Worm (Caenorhabditis elegans): ENCODE measurements around the gene F55G7.1.

Gene F55G7.1

DNA sequence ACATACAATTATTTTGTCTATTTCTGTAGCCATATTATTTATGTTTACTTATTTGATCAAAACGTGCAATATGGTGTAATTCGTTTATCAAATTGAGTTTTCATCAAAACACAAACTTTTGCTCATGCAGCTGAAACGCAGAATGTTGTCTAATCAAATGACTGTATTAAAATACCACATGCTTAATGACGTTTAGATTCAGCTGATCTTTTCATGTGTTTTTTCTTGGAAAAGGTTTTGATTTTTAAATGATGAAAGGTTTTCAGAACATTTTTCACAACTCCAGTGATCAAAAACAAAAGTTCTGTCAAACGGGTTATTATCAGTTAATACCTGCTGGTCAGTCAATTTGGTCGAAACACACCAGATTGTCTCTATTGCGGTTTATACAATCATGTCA lies 49.0 kb upstream of the F55G7.1 start, which contains the start of gene Y62H9A.1:
Y62H9A.1 (plus strand) TSS at position 282 of the 400 bp plus-strand sequence.
- TF ChIP-seq ceh-62 (tag; optimal IDR thresholded peaks at IDR 0.05) (no peak), egl-27 (tag; optimal IDR thresholded peaks at IDR 0.05) (no peak), nhr-11 (tag; optimal IDR thresholded peaks at IDR 0.05) (no peak), ctbp-1 (GFP tag; IDR thresholded peaks at IDR 0.05) (no peak), lin-38 (GFP tag; IDR thresholded peaks at IDR 0.05) (no peak), snpc-4 (tag; optimal IDR thresholded peaks at IDR 0.05) (no peak), nhr-25 (tag; optimal IDR thresholded peaks at IDR 0.05; ENCODE audit: borderline replicate concordance, insufficient read depth) (no peak)

DNA sequence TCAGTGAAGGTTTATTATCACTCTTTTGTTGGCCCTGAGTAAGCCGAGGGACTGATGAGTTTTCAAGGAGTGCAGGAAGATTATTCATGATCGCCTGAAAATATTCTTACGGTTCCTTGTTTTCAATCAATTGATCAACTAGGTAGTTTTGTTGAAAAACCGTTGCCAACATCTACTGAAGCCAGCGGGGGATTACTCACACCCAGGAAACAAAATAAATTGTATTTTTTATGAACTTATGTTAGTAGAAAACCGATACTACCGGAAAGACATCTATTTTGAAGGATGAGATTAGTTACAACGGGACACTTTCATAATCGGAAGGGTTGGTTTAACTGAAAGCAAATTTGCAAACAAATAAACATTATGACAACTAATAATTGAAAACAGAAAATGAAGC lies 46.1 kb upstream of the F55G7.1 start, which contains the start of gene Y62H9A.2:
Y62H9A.2 (minus strand) TSS at position 101 of the 400 bp plus-strand sequence.
- TF ChIP-seq egl-43 (GFP tag; IDR thresholded peaks at IDR 0.05) (no peak), T20F7.1 (GFP tag; optimal IDR thresholded peaks at IDR 0.05) (no peak), ztf-11 (tag; optimal IDR thresholded peaks at IDR 0.05) (no peak), php-3 (GFP tag; IDR thresholded peaks at IDR 0.05) (no peak), ces-1 (GFP tag; optimal IDR thresholded peaks at IDR 0.05) (no peak), unc-39 (tag; optimal IDR thresholded peaks at IDR 0.05) (no peak), F37D6.2 (tag; optimal IDR thresholded peaks at IDR 0.05) (no peak), zip-2 (tag; optimal IDR thresholded peaks at IDR 0.05) (no peak), daf-12 (tag; optimal IDR thresholded peaks at IDR 0.05) (no peak), lin-1 (GFP tag; IDR thresholded peaks at IDR 0.05) (no peak)

DNA sequence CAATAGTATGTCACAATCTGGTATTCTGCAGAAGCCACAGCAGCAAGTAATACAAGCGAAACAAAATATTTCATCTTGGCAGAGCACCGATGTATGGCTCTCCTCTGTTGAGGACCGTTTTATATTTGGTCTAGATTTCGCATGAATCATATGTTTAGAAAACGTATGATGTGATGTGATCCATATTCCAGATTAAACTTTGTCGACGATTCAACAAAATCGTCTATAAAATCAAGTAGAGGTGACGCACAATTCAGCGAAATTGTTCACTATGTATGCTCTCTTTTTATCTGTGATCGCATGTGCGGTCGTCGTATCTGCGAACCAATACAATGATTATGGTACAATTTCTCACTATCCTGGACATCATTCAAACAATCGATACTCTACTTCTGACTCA lies 44.4 kb upstream of the F55G7.1 start, which contains the start of the genes Y62H9A.3 and Y62H9A.4:
Y62H9A.3 (minus strand) TSS at position 101 of the 400 bp plus-strand sequence.
Y62H9A.4 (plus strand) TSS at position 256 of the 400 bp plus-strand sequence.
- no peak for TF ChIP-seq lin-1 (GFP tag; IDR thresholded peaks at IDR 0.05)
- no peak for TF ChIP-seq F26F4.8 (GFP tag; conservative IDR thresholded peaks at IDR 0.05)
- TF ChIP-seq lin-39 (tag; optimal IDR thresholded peaks at IDR 0.05), result no peak
- peak in 1 of 2 experiments; percentile 55 for TF ChIP-seq unc-62 (GFP tag; optimal IDR thresholded peaks at IDR 0.05 in 1 of 2)
- TF ChIP-seq unc-62 (tag; optimal IDR thresholded peaks at IDR 0.05), result no peak
- TF ChIP-seq ama-1 (optimal IDR thresholded peaks at IDR 0.05), result no peak
- no peak for TF ChIP-seq unc-130 (GFP tag; optimal IDR thresholded peaks at IDR 0.05)

DNA sequence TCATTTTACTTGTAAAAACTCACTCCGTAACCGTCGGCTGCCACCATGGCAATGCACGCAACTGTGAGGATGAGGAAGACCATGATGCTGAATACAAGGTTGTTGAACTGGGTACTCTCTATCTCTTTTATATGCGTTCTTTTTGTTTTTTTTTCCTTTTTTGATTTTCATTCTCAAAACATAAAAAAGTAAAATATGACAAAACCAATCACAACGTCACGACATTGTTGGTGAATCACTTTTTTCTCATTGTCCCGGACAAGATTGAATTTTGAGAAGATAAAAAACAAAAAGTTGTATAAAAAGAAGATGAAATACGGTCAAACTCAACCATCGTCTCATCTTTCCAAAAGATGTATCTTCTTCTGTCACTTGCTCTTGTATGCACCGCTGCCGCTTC lies 41.4 kb upstream of the F55G7.1 start, which contains the start of the genes Y62H9A.5 and ule-5:
Y62H9A.5 (minus strand) TSS at position 101 of the 400 bp plus-strand sequence.
ule-5 (plus strand) TSS at position 328 of the 400 bp plus-strand sequence.
- TF ChIP-seq attf-4 (tag; optimal IDR thresholded peaks at IDR 0.05), result no peak
- no peak for TF ChIP-seq F37D6.2 (tag; optimal IDR thresholded peaks at IDR 0.05)
- no peak for TF ChIP-seq T20F7.1 (GFP tag; optimal IDR thresholded peaks at IDR 0.05)

DNA sequence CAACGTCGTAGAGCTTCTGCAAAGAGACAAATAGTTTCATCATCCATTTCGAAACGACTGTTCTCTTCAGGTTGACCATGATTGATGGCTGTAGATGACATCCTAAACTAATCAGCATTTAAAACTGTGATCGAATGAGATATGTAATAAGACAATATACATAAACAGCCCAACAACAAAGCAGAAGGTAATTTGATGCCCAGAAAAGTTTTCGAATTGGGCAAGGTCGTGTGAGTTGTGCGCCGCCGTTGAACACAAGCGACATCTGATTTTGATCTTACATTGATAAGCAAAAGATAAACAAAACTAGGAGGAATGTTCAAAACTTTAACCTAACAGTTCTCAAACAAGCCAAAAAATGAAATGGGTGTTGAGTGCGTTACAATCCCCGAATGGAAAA lies 38.7 kb upstream of the F55G7.1 start, which contains the start of gene Y62H9A.7:
Y62H9A.7 (minus strand) TSS at position 101 of the 400 bp plus-strand sequence.
- no peak for TF ChIP-seq pha-4 (GFP tag; IDR thresholded peaks at IDR 0.05)
- TF ChIP-seq pha-4 (tag; optimal IDR thresholded peaks at IDR 0.05), result no peak
- TF ChIP-seq nhr-41 (GFP tag; IDR thresholded peaks at IDR 0.05), result no peak
- TF ChIP-seq F37D6.2 (tag; optimal IDR thresholded peaks at IDR 0.05), result no peak
- TF ChIP-seq F10B5.3 (tag; optimal IDR thresholded peaks at IDR 0.05), result no peak
- no peak for TF ChIP-seq vab-7 (GFP tag; IDR thresholded peaks at IDR 0.05)
- no peak for TF ChIP-seq nhr-48 (tag; optimal IDR thresholded peaks at IDR 0.05)
- no peak for TF ChIP-seq unc-130 (GFP tag; optimal IDR thresholded peaks at IDR 0.05)
- no peak for TF ChIP-seq T26A8.4 (GFP tag; IDR thresholded peaks at IDR 0.05)
- no peak for TF ChIP-seq skn-1 (tag; optimal IDR thresholded peaks at IDR 0.05)
- TF ChIP-seq nhr-76 (tag; optimal IDR thresholded peaks at IDR 0.05), result no peak
- no peak for TF ChIP-seq ctbp-1 (GFP tag; IDR thresholded peaks at IDR 0.05)
- TF ChIP-seq lir-3 (tag; optimal IDR thresholded peaks at IDR 0.05), result no peak
- TF ChIP-seq mxl-3 (GFP tag; optimal IDR thresholded peaks at IDR 0.05), result no peak
- TF ChIP-seq tra-1 (GFP tag; IDR thresholded peaks at IDR 0.05), result no peak
- no peak for TF ChIP-seq mes-2 (tag; optimal IDR thresholded peaks at IDR 0.05; ENCODE audit: poor library complexity, severe bottlenecking)
- TF ChIP-seq ceh-28 (tag; optimal IDR thresholded peaks at IDR 0.05), result no peak
- TF ChIP-seq Y75B8A.6 (GFP tag; IDR thresholded peaks at IDR 0.05), result no peak
- TF ChIP-seq mdt-29 (GFP tag; IDR thresholded peaks at IDR 0.05), result no peak
- TF ChIP-seq hlh-30 (tag; optimal IDR thresholded peaks at IDR 0.05; ENCODE audit: insufficient read depth), result no peak
- TF ChIP-seq cey-2 (tag; optimal IDR thresholded peaks at IDR 0.05; ENCODE audit: borderline replicate concordance, insufficient read depth), result no peak
